Worm (Caenorhabditis elegans) whole organism, early embryonic: ENCODE measurements around the gene mrpl-45.

Experiments used
- ama-1 ChIP-seq: fragments of 150-350 bp; optimal IDR thresholded peaks from 2 replicates; lab custom pipeline; 2014
- flt-1 ChIP-seq: fragments of 200-800 bp; sonication (Bioruptor generic); IDR thresholded peaks from 2 replicates; pipeline ENCODE4 v1.3.6; 2022; ENCODE audit warnings: missing genetic modification characterization, missing compliant biosample characterization
- hmg-4 ChIP-seq: fragments of 200-800 bp; sonication (Bioruptor generic); optimal IDR thresholded peaks from 2 replicates; lab custom pipeline; 2018; ENCODE audit warnings: mild to moderate bottlenecking, missing genetic modification characterization, missing compliant biosample characterization
- tbx-11 ChIP-seq: fragments of 200-800 bp; sonication (Bioruptor generic); IDR thresholded peaks from 2 replicates; pipeline ENCODE4 v1.3.6; 2022; ENCODE audit warnings: missing genetic modification characterization, missing compliant biosample characterization

DNA sequence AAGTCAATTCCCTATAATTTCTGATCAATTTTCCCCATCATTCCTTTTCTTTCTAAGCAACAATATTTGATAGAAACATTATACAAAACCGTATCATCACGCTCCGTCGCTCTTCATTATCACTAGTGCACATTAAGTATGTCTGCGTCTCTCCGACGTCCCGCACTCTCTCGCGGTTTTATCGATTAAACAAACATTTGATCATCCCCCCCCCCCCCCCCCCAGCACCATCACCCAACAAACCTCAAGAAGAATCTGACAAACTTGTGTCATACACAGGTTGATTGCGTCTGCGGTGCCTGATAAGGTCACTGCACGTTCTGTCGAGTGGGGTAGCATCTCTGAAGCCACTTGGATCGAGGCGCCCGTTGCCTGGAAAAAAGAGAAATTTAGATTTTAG, 18.2 kb upstream of the mrpl-45 start:
- TF ChIP-seq ama-1 = no peak
- no peak for TF ChIP-seq flt-1
- no peak for TF ChIP-seq hmg-4 (GFP tag; lab: Kevin White, UChicago)
- no peak for TF ChIP-seq tbx-11 (GFP tag; lab: Robert Waterston, UW)
